Fruit fly (Drosophila melanogaster): Measurements from ENCODE around the gene Taf13.

Gene Taf13

dm6 chr2L:20097105-20097631 lies 3.5 kb upstream of the Taf13 start, which contains the start of the genes mRpS18B and Kua (continued):
- TF ChIP-seq CG32772 (GFP tag; IDR thresholded peaks at IDR 0.05) = no peak
- TF ChIP-seq CG10209 (GFP tag; optimal IDR thresholded peaks at IDR 0.05) = peak; percentile 12
- no peak for TF ChIP-seq NK7.1 (GFP tag; optimal IDR thresholded peaks at IDR 0.05)
- TF ChIP-seq insv (GFP tag; optimal IDR thresholded peaks at IDR 0.05) = no peak
- TF ChIP-seq D19A (tag; optimal IDR thresholded peaks at IDR 0.05) = peak; percentile 33
- no peak for TF ChIP-seq HmgD (GFP tag; optimal IDR thresholded peaks at IDR 0.05)
- TF ChIP-seq CG10462 (GFP tag; optimal IDR thresholded peaks at IDR 0.05) = no peak
- TF ChIP-seq CG14014 (GFP tag; IDR thresholded peaks at IDR 0.05) = peak; percentile 66
- peak; percentile 53; the same call in 1 of the 2 replicates for TF ChIP-seq Xrp1 (GFP tag; IDR thresholded peaks at IDR 0.05)
- TF ChIP-seq slp2 (GFP tag; optimal IDR thresholded peaks at IDR 0.05) = no peak
- 0 out of 2 replicates have a peak, but pooled peaks have one; percentile 19 for TF ChIP-seq peb (GFP tag; IDR thresholded peaks at IDR 0.05)
- peak; percentile 40 for TF ChIP-seq CG4617 (GFP tag; optimal IDR thresholded peaks at IDR 0.05; ENCODE audit: borderline replicate concordance)
- TF ChIP-seq CG17568 (GFP tag; optimal IDR thresholded peaks at IDR 0.05) = no peak
- TF ChIP-seq Lpt (GFP tag; optimal IDR thresholded peaks at IDR 0.05) = no peak
- TF ChIP-seq ara (GFP tag; IDR thresholded peaks at IDR 0.05) = no peak
- TF ChIP-seq CG2116 (GFP tag; optimal IDR thresholded peaks at IDR 0.05) = peak; percentile 48
- no peak for TF ChIP-seq Mes4 (GFP tag; optimal IDR thresholded peaks at IDR 0.05)
- TF ChIP-seq CG3065 (GFP tag; optimal IDR thresholded peaks at IDR 0.05) = no peak
- peak; percentile 70 for TF ChIP-seq Bgb (GFP tag; IDR thresholded peaks at IDR 0.05; ENCODE audit: partially characterized antibody)
- TF ChIP-seq CG4707 (GFP tag; optimal IDR thresholded peaks at IDR 0.05) = no peak
- TF ChIP-seq NfI (GFP tag; optimal IDR thresholded peaks at IDR 0.05) = peak; percentile 62
- TF ChIP-seq fd3F (GFP tag; optimal IDR thresholded peaks at IDR 0.05) = peak; percentile 23
- TF ChIP-seq Xbp1 (GFP tag; optimal IDR thresholded peaks at IDR 0.05) = peak; percentile 65
- TF ChIP-seq zen2 (GFP tag; IDR thresholded peaks at IDR 0.05; ENCODE audit: partially characterized antibody) = no peak
- TF ChIP-seq Sin3A (optimal IDR thresholded peaks at IDR 0.05) = no peak
- TF ChIP-seq CoRest (tag; optimal IDR thresholded peaks at IDR 0.05) = peak; percentile 83
- no peak for TF ChIP-seq usp (GFP tag; optimal IDR thresholded peaks at IDR 0.05)
- TF ChIP-seq Nf-YA (GFP tag; IDR thresholded peaks at IDR 0.05) = no peak
- peak; percentile 60; the same call in 1 of the 2 replicates for TF ChIP-seq bbx (GFP tag; IDR thresholded peaks at IDR 0.05; ENCODE audit: partially characterized antibody)
- TF ChIP-seq CG4360 (GFP tag; IDR thresholded peaks at IDR 0.05) = no peak
- TF ChIP-seq pan (optimal IDR thresholded peaks at IDR 0.05) = no peak
- peak in 1 of 2 experiments; percentile 63 for TF ChIP-seq pan (GFP tag; optimal IDR thresholded peaks at IDR 0.05 in 1 of 2, IDR thresholded peaks at IDR 0.05 in 1 of 2)
- TF ChIP-seq Usf (GFP tag; optimal IDR thresholded peaks at IDR 0.05) = no peak
- TF ChIP-seq ro (GFP tag; IDR thresholded peaks at IDR 0.05) = no peak
- no peak for TF ChIP-seq sr (GFP tag; IDR thresholded peaks at IDR 0.05)
- TF ChIP-seq HHEX (GFP tag; optimal IDR thresholded peaks at IDR 0.05) = peak; percentile 35
- peak; percentile 53 for TF ChIP-seq Hsf (GFP tag; optimal IDR thresholded peaks at IDR 0.05)
- no peak for TF ChIP-seq CG8089 (GFP tag; optimal IDR thresholded peaks at IDR 0.05)
- TF ChIP-seq Sox100B (GFP tag; optimal IDR thresholded peaks at IDR 0.05) = peak; percentile 62
- TF ChIP-seq CG9932 (GFP tag; IDR thresholded peaks at IDR 0.05) = peak; percentile 78
- TF ChIP-seq wor (GFP tag; IDR thresholded peaks at IDR 0.05) = no peak
- no peak for TF ChIP-seq tup (GFP tag; optimal IDR thresholded peaks at IDR 0.05)
- TF ChIP-seq hb (GFP tag; IDR thresholded peaks at IDR 0.05; ENCODE audit: partially characterized antibody) = no peak
- no peak for TF ChIP-seq HLHmδ (GFP tag; optimal IDR thresholded peaks at IDR 0.05)
- peak; percentile 65 for TF ChIP-seq vvl (GFP tag; IDR thresholded peaks at IDR 0.05)
- TF ChIP-seq seq (GFP tag; IDR thresholded peaks at IDR 0.05) = no peak
- TF ChIP-seq CG9797 (GFP tag; optimal IDR thresholded peaks at IDR 0.05) = no peak
- no peak for TF ChIP-seq CG30431 (GFP tag; optimal IDR thresholded peaks at IDR 0.05)
- no peak for TF ChIP-seq Asciz (GFP tag; optimal IDR thresholded peaks at IDR 0.05)
- TF ChIP-seq kay (GFP tag; optimal IDR thresholded peaks at IDR 0.05) = no peak
- TF ChIP-seq Gug (GFP tag; IDR thresholded peaks at IDR 0.05) = no peak; the same call in 3 of the 4 replicates
- no peak for TF ChIP-seq pita (GFP tag; optimal IDR thresholded peaks at IDR 0.05)
